Fruit fly (Drosophila melanogaster) whole organism, embryonic: Measurements from ENCODE around the gene CG15539.

Source experiments
- Adf1 ChIP-seq: fragments of 200-800 bp; sonication (Bioruptor generic); IDR thresholded peaks from 2 replicates; pipeline ENCODE4 v1.3.6; 2022; ENCODE audit warnings: missing biosample characterization, missing genetic modification characterization
- Bgb ChIP-seq: fragments of 200-800 bp; sonication (Bioruptor generic); IDR thresholded peaks from 2 replicates; pipeline ENCODE4 v1.3.6; 2022; ENCODE audit warnings: missing biosample characterization, missing genetic modification characterization; ENCODE audit not compliant: partially characterized antibody
- CG10979 ChIP-seq: fragments of 200-800 bp; sonication (Bioruptor generic); optimal IDR thresholded peaks from 2 replicates; lab custom pipeline; 2018; ENCODE audit warnings: missing biosample characterization, mild to moderate bottlenecking, missing genetic modification characterization, moderate library complexity
- CG11456 ChIP-seq: fragments of 200-800 bp; sonication (Bioruptor generic); IDR thresholded peaks from 3 replicates; pipeline ENCODE4 v1.3.6; 2022; ENCODE audit warnings: missing biosample characterization, missing genetic modification characterization
- CG12071 ChIP-seq: fragments of 200-800 bp; sonication (Bioruptor generic); optimal IDR thresholded peaks from 3 replicates; lab custom pipeline; 2018; ENCODE audit warnings: missing biosample characterization, mild to moderate bottlenecking, missing genetic modification characterization
- CG12236 ChIP-seq: fragments of 200-800 bp; sonication (Bioruptor generic); optimal IDR thresholded peaks from 2 replicates; lab custom pipeline; 2016; ENCODE audit warnings: missing biosample characterization, missing genetic modification characterization
- CG12391 ChIP-seq: fragments of 200-800 bp; sonication (Bioruptor generic); optimal IDR thresholded peaks from 3 replicates; lab custom pipeline; 2018; ENCODE audit warnings: missing biosample characterization, mild to moderate bottlenecking, missing genetic modification characterization, moderate library complexity
- CG13775 ChIP-seq: fragments of 200-800 bp; sonication (Bioruptor generic); optimal IDR thresholded peaks from 3 replicates; lab custom pipeline; 2017; ENCODE audit warnings: missing biosample characterization, mild to moderate bottlenecking, missing genetic modification characterization
- CG14965 ChIP-seq: fragments of 200-800 bp; sonication (Bioruptor generic); optimal IDR thresholded peaks from 2 replicates; lab custom pipeline; 2016; ENCODE audit warnings: missing biosample characterization, missing genetic modification characterization, borderline replicate concordance
- CG15479 ChIP-seq: fragments of 200-800 bp; sonication (Bioruptor generic); optimal IDR thresholded peaks from 3 replicates; lab custom pipeline; 2019; ENCODE audit warnings: missing biosample characterization, mild to moderate bottlenecking, missing genetic modification characterization, moderate library complexity
- CG17359 ChIP-seq: fragments of 200-800 bp; sonication (Bioruptor generic); optimal IDR thresholded peaks from 3 replicates; lab custom pipeline; 2018; ENCODE audit warnings: missing biosample characterization, mild to moderate bottlenecking, missing genetic modification characterization, moderate library complexity
- CG17829 ChIP-seq: fragments of 200-800 bp; optimal IDR thresholded peaks from 2 replicates; lab custom pipeline; 2019; ENCODE audit warnings: missing biosample characterization, mild to moderate bottlenecking, missing genetic modification characterization, moderate library complexity
- CG1832 ChIP-seq: fragments of 200-800 bp; sonication (Bioruptor generic); optimal IDR thresholded peaks from 2 replicates; lab custom pipeline; 2017; ENCODE audit warnings: missing biosample characterization, mild to moderate bottlenecking, missing genetic modification characterization, inconsistent platforms
- CG18599 ChIP-seq: fragments of 200-800 bp; sonication (Bioruptor generic); optimal IDR thresholded peaks from 3 replicates; lab custom pipeline; 2017; ENCODE audit warnings: missing biosample characterization, missing genetic modification characterization, mild to moderate bottlenecking, moderate library complexity, missing genetic modification reagents
- CG18619 ChIP-seq: fragments of 200-800 bp; sonication (Bioruptor generic); optimal IDR thresholded peaks from 3 replicates; lab custom pipeline; 2017; ENCODE audit warnings: missing biosample characterization, mild to moderate bottlenecking, missing genetic modification characterization
- CG2120 ChIP-seq: fragments of 200-800 bp; sonication (Bioruptor generic); optimal IDR thresholded peaks from 3 replicates; lab custom pipeline; 2016; ENCODE audit warnings: missing biosample characterization, missing genetic modification characterization
- CG2199 ChIP-seq: fragments of 200-800 bp; sonication (Bioruptor generic); IDR thresholded peaks from 3 replicates; pipeline ENCODE4 v1.3.6; 2022; ENCODE audit warnings: missing biosample characterization, missing genetic modification characterization
- CG2889 ChIP-seq: fragments of 200-800 bp; sonication (Bioruptor generic); IDR thresholded peaks from 3 replicates; pipeline ENCODE4 v1.3.6; 2022; ENCODE audit warnings: missing biosample characterization, missing genetic modification characterization
- CG3847 ChIP-seq: fragments of 200-800 bp; sonication (Bioruptor generic); IDR thresholded peaks from 2 replicates; pipeline ENCODE4 v1.3.6; 2022; ENCODE audit warnings: missing biosample characterization, missing genetic modification characterization
- CG3995 ChIP-seq: fragments of 200-800 bp; sonication (Bioruptor generic); optimal IDR thresholded peaks from 3 replicates; lab custom pipeline; 2016; ENCODE audit warnings: missing biosample characterization, missing genetic modification characterization
- CG4424 ChIP-seq: fragments of 200-800 bp; sonication (Bioruptor generic); optimal IDR thresholded peaks from 3 replicates; lab custom pipeline; 2016; ENCODE audit warnings: missing biosample characterization, missing genetic modification characterization
- CG6272 ChIP-seq: fragments of 200-800 bp; sonication (Bioruptor generic); IDR thresholded peaks from 2 replicates; pipeline ENCODE4 v1.3.6; 2022; ENCODE audit warnings: missing biosample characterization, missing genetic modification characterization
- CG6813 ChIP-seq: fragments of 200-800 bp; sonication (Bioruptor generic); optimal IDR thresholded peaks from 2 replicates; lab custom pipeline; 2017; ENCODE audit warnings: missing biosample characterization, missing genetic modification characterization, mild to moderate bottlenecking, moderate library complexity, missing genetic modification reagents
- CG8089 ChIP-seq: fragments of 200-800 bp; sonication (Bioruptor generic); optimal IDR thresholded peaks from 3 replicates; lab custom pipeline; 2016; ENCODE audit warnings: missing biosample characterization, missing genetic modification characterization
- CG8359 ChIP-seq: fragments of 200-800 bp; sonication (Bioruptor generic); optimal IDR thresholded peaks from 2 replicates; lab custom pipeline; 2017; ENCODE audit warnings: missing biosample characterization, mild to moderate bottlenecking, missing genetic modification characterization, borderline replicate concordance
- CG8388 ChIP-seq: fragments of 200-800 bp; sonication (Bioruptor generic); optimal IDR thresholded peaks from 2 replicates; lab custom pipeline; 2019; ENCODE audit warnings: missing biosample characterization, mild to moderate bottlenecking, missing genetic modification characterization, moderate library complexity
- CG8765 ChIP-seq: fragments of 200-800 bp; sonication (Bioruptor generic); IDR thresholded peaks from 2 replicates; pipeline ENCODE4 v1.3.6; 2022; ENCODE audit warnings: missing biosample characterization, missing genetic modification characterization
- CG8944 ChIP-seq: fragments of 200-800 bp; sonication (Bioruptor generic); optimal IDR thresholded peaks from 3 replicates; lab custom pipeline; 2016; ENCODE audit warnings: missing biosample characterization, missing genetic modification characterization
- CG9727 ChIP-seq: fragments of 200-800 bp; sonication (Bioruptor generic); optimal IDR thresholded peaks from 3 replicates; lab custom pipeline; 2017; ENCODE audit warnings: missing biosample characterization, mild to moderate bottlenecking, missing genetic modification characterization
- CrebB ChIP-seq: fragments of 200-800 bp; sonication (Bioruptor generic); optimal IDR thresholded peaks from 3 replicates; lab custom pipeline; 2018; ENCODE audit warnings: missing biosample characterization, mild to moderate bottlenecking, missing genetic modification characterization
- Dek ChIP-seq: fragments of 200-800 bp; sonication (Bioruptor generic); optimal IDR thresholded peaks from 3 replicates; lab custom pipeline; 2019; ENCODE audit warnings: missing biosample characterization, mild to moderate bottlenecking, missing genetic modification characterization, moderate library complexity
- Dp ChIP-seq: fragments of 200-800 bp; sonication (Bioruptor generic); optimal IDR thresholded peaks from 2 replicates; lab custom pipeline; 2018; ENCODE audit warnings: missing biosample characterization, mild to moderate bottlenecking, missing genetic modification characterization, moderate library complexity
- E2f2 ChIP-seq: fragments of 200-800 bp; sonication (Bioruptor generic); IDR thresholded peaks from 2 replicates; pipeline ENCODE4 v1.3.6; 2022; ENCODE audit warnings: missing biosample characterization, missing genetic modification characterization
- HLH54F ChIP-seq: fragments of 200-800 bp; sonication (Bioruptor generic); optimal IDR thresholded peaks from 3 replicates; lab custom pipeline; 2016; ENCODE audit warnings: missing biosample characterization, missing genetic modification characterization
- Hr39 ChIP-seq: fragments of >200 bp; optimal IDR thresholded peaks from 2 replicates; lab custom pipeline; 2017
- Hr78 ChIP-seq, 2 experiments: fragments of 200-800 bp in 1 of 2; fragments of >200 bp in 1 of 2; sonication (Bioruptor generic) in 1 of 2; optimal IDR thresholded peaks; 2 replicates each; lab custom pipeline; 2017 to 2019; ENCODE audit warnings: missing biosample characterization in 2 of 2, missing genetic modification characterization in 2 of 2, mild to moderate bottlenecking in 1 of 2, moderate library complexity in 1 of 2
- Nf-YA ChIP-seq: fragments of 200-800 bp; sonication (Bioruptor generic); IDR thresholded peaks from 2 replicates; pipeline ENCODE4 v1.3.6; 2022; ENCODE audit warnings: missing biosample characterization, missing genetic modification characterization
- NfI ChIP-seq: fragments of 200-800 bp; sonication (Bioruptor generic); optimal IDR thresholded peaks from 3 replicates; lab custom pipeline; 2018; ENCODE audit warnings: missing biosample characterization, mild to moderate bottlenecking, missing genetic modification characterization, moderate library complexity
- Scr ChIP-seq: fragments of 200-800 bp; sonication (Bioruptor generic); IDR thresholded peaks from 2 replicates; pipeline ENCODE4 v1.3.6; 2022; ENCODE audit warnings: missing biosample characterization, missing genetic modification characterization; ENCODE audit not compliant: partially characterized antibody
- al ChIP-seq: fragments of 200-800 bp; sonication (Bioruptor generic); IDR thresholded peaks from 2 replicates; pipeline ENCODE4 v1.3.6; 2022; ENCODE audit warnings: missing biosample characterization, missing genetic modification characterization
- crp ChIP-seq, 2 experiments: fragments of 200-800 bp; sonication (Bioruptor generic); optimal IDR thresholded peaks; 2 replicates in 1 of 2; 3 replicates in 1 of 2; lab custom pipeline; 2017; ENCODE audit warnings: missing biosample characterization in 2 of 2, missing genetic modification characterization in 2 of 2, mild to moderate bottlenecking in 1 of 2, moderate library complexity in 1 of 2
- da ChIP-seq: fragments of 200-800 bp; sonication (Bioruptor generic); optimal IDR thresholded peaks from 2 replicates; lab custom pipeline; 2016; ENCODE audit warnings: missing biosample characterization, missing genetic modification characterization
- dati ChIP-seq: fragments of 200-800 bp; sonication (Bioruptor generic); IDR thresholded peaks from 2 replicates; pipeline ENCODE4 v1.3.6; 2022; ENCODE audit warnings: missing biosample characterization, missing genetic modification characterization
- emc ChIP-seq: fragments of 200-800 bp; sonication (Bioruptor generic); optimal IDR thresholded peaks from 2 replicates; lab custom pipeline; 2016; ENCODE audit warnings: missing biosample characterization, missing genetic modification characterization
- fru ChIP-seq: fragments of >200 bp; optimal IDR thresholded peaks from 2 replicates; lab custom pipeline; 2017
- lab ChIP-seq: fragments of 200-800 bp; sonication (Bioruptor generic); optimal IDR thresholded peaks from 3 replicates; lab custom pipeline; 2017; ENCODE audit warnings: missing biosample characterization, missing genetic modification characterization, mild to moderate bottlenecking, moderate library complexity, missing genetic modification reagents
- lola ChIP-seq, 3 experiments: fragments of >200 bp in 2 of 3; fragments of 200-800 bp in 1 of 3; sonication (Bioruptor generic) in 1 of 3; optimal IDR thresholded peaks; 2 replicates each; lab custom pipeline; 2017 to 2019; ENCODE audit warnings: missing biosample characterization in 3 of 3, missing genetic modification characterization in 3 of 3, mild to moderate bottlenecking in 1 of 3, moderate library complexity in 1 of 3
- repo ChIP-seq: fragments of 200-800 bp; sonication (Bioruptor generic); optimal IDR thresholded peaks from 2 replicates; lab custom pipeline; 2016; ENCODE audit warnings: missing biosample characterization, missing genetic modification characterization
- slp2 ChIP-seq: fragments of 200-800 bp; sonication (Bioruptor generic); optimal IDR thresholded peaks from 2 replicates; lab custom pipeline; 2016; ENCODE audit warnings: missing biosample characterization, missing genetic modification characterization
- yki ChIP-seq: fragments of >200 bp; optimal IDR thresholded peaks from 3 replicates; lab custom pipeline; 2018
- zfh1 ChIP-seq: fragments of 200-800 bp; sonication (Bioruptor generic); IDR thresholded peaks from 3 replicates; pipeline ENCODE4 v1.3.6; 2022; ENCODE audit warnings: missing biosample characterization, missing genetic modification characterization

Gene CG15539

dm6 chr3R:30540196-30540595 lies 34.4 kb downstream of the CG15539 start (continued):
- TF ChIP-seq CG12236 = peak; percentile 87
- TF ChIP-seq da (GFP tag; lab: Kevin White, UChicago) = peak; percentile 84
- peak; percentile 88 for TF ChIP-seq CG9727 (GFP tag; lab: Kevin White, UChicago)
- peak; percentile 88 for TF ChIP-seq CG12391 (tag; lab: Kevin White, UChicago)
- peak; percentile 93 for TF ChIP-seq CG11456
- TF ChIP-seq CG17829 (tag; lab: Kevin White, UChicago) = peak; percentile 87
- peak; percentile 86 for TF ChIP-seq CG10979 (tag; lab: Kevin White, UChicago)
- peak; percentile 93 for TF ChIP-seq CG4424 (GFP tag; lab: Kevin White, UChicago)
- TF ChIP-seq Adf1 (GFP tag; lab: Robert Waterston, UW) = peak; percentile 66
- 0 out of 2 replicates have a peak, but pooled peaks have one; percentile 58 for TF ChIP-seq CG8765
- peak in 1 of 2 experiments; percentile 41 for TF ChIP-seq crp (GFP tag; optimal IDR thresholded peaks at IDR 0.05; lab: Kevin White, UChicago)
- TF ChIP-seq CG1832 (GFP tag; lab: Kevin White, UChicago) = no peak
- no peak for TF ChIP-seq CG15479 (GFP tag; lab: Kevin White, UChicago)
- TF ChIP-seq dati = peak; percentile 88
- TF ChIP-seq CG12071 (GFP tag; lab: Kevin White, UChicago) = peak; percentile 92
- TF ChIP-seq zfh1 = peak; percentile 93
- TF ChIP-seq CG18599 (GFP tag; lab: Kevin White, UChicago) = peak; percentile 97
- peak; percentile 95 for TF ChIP-seq CG17359 (tag; lab: Kevin White, UChicago)
- TF ChIP-seq CrebB (tag; lab: Kevin White, UChicago) = peak; percentile 83
- peak in 1 of 3 experiments; percentile 67 for TF ChIP-seq lola (GFP tag; optimal IDR thresholded peaks at IDR 0.05; lab: Kevin White, UChicago)
- TF ChIP-seq Scr (GFP tag; lab: Robert Waterston, UW) = no peak
- TF ChIP-seq HLH54F (GFP tag; lab: Kevin White, UChicago) = peak; percentile 90
- TF ChIP-seq lab (GFP tag; lab: Kevin White, UChicago) = peak; percentile 97
- TF ChIP-seq CG3995 (GFP tag; lab: Kevin White, UChicago) = peak; percentile 62
- TF ChIP-seq Nf-YA (GFP tag; lab: Robert Waterston, UW) = peak; percentile 84
- peak; percentile 92 for TF ChIP-seq Dek (tag; lab: Kevin White, UChicago)
- TF ChIP-seq NfI (GFP tag; lab: Kevin White, UChicago) = peak; percentile 94
- TF ChIP-seq CG8944 (GFP tag; lab: Kevin White, UChicago) = peak; percentile 92
- TF ChIP-seq CG2120 (GFP tag; lab: Kevin White, UChicago) = peak; percentile 95
- peak; percentile 82 for TF ChIP-seq slp2 (GFP tag; lab: Kevin White, UChicago)
- TF ChIP-seq CG2889 (GFP tag; lab: Robert Waterston, UW) = peak; percentile 90
- TF ChIP-seq CG8388 (GFP tag; lab: Kevin White, UChicago) = peak; percentile 86
- peak; percentile 91 for TF ChIP-seq CG8089 (GFP tag; lab: Kevin White, UChicago)
- peak; percentile 91 for TF ChIP-seq CG18619 (GFP tag; lab: Kevin White, UChicago)
- no peak for TF ChIP-seq Dp (GFP tag; lab: Kevin White, UChicago)
- TF ChIP-seq al (GFP tag; lab: Robert Waterston, UW) = peak; percentile 87
- peak; percentile 82 for TF ChIP-seq CG13775
- peak; percentile 85 for TF ChIP-seq CG6272
- peak; percentile 69 for TF ChIP-seq E2f2 (GFP tag; lab: Robert Waterston, UW)
- no peak for TF ChIP-seq Hr39 (lab: Kevin White, UChicago)
- peak; percentile 91 for TF ChIP-seq repo (GFP tag; lab: Kevin White, UChicago)
- TF ChIP-seq CG6813 (GFP tag; lab: Kevin White, UChicago) = peak; percentile 89
- TF ChIP-seq Hr78 (GFP tag; optimal IDR thresholded peaks at IDR 0.05; lab: Kevin White, UChicago) = peak in 1 of 2 experiments; percentile 77
- TF ChIP-seq CG8359 = peak; percentile 71
- TF ChIP-seq CG3847 (GFP tag; lab: Robert Waterston, UW) = peak; percentile 94
- TF ChIP-seq CG14965 (GFP tag; lab: Kevin White, UChicago) = peak; percentile 79
- peak; percentile 82; the same call in 2 of the 3 replicates for TF ChIP-seq CG2199 (GFP tag; lab: Robert Waterston, UW)
- peak; percentile 90 for TF ChIP-seq emc (GFP tag; lab: Kevin White, UChicago)
- no peak for TF ChIP-seq yki
- TF ChIP-seq Bgb (GFP tag; lab: Robert Waterston, UW) = no peak
- no peak for TF ChIP-seq fru (lab: Kevin White, UChicago)
